Worm (Caenorhabditis elegans): Measurements from ENCODE around the gene ZC317.6.
"Not testable (repeated sequence)": the region's sequence is repeated elsewhere in the genome, so short reads cannot be mapped to it uniquely, and the experiment has no call there.

The ZC317.6 gene

ce11 chrV:5482315-5482714, 13.9 kb upstream of the ZC317.6 start, which contains the start of gene srg-66:
Gene srg-66, minus strand, starts transcription at chrV:5482415.
- no peak for TF ChIP-seq hmbx-1 (tag; optimal IDR thresholded peaks at IDR 0.05)
- no peak for TF ChIP-seq ceh-36 (tag; optimal IDR thresholded peaks at IDR 0.05)
- TF ChIP-seq ceh-13 (GFP tag; optimal IDR thresholded peaks at IDR 0.05), result no peak
- TF ChIP-seq tbx-37 (GFP tag; conservative IDR thresholded peaks at IDR 0.05), result no peak
- no peak for TF ChIP-seq sea-1 (GFP tag; conservative IDR thresholded peaks at IDR 0.05)
- no peak for TF ChIP-seq scrt-1 (GFP tag; IDR thresholded peaks at IDR 0.05)
- TF ChIP-seq ama-1 (optimal IDR thresholded peaks at IDR 0.05), result no peak
- TF ChIP-seq flt-1 (GFP tag; IDR thresholded peaks at IDR 0.05), result no peak
- no peak for TF ChIP-seq B0310.2 (tag; optimal IDR thresholded peaks at IDR 0.05)
- TF ChIP-seq ets-7 (tag; optimal IDR thresholded peaks at IDR 0.05), result no peak
- TF ChIP-seq hnd-1 (tag; optimal IDR thresholded peaks at IDR 0.05), result no peak
- TF ChIP-seq tbx-11 (GFP tag; IDR thresholded peaks at IDR 0.05), result no peak
- no peak for TF ChIP-seq F13C5.2 (tag; optimal IDR thresholded peaks at IDR 0.05)
- TF ChIP-seq aly-1 (tag; optimal IDR thresholded peaks at IDR 0.05), result no peak
- no peak for TF ChIP-seq hmg-4 (GFP tag; optimal IDR thresholded peaks at IDR 0.05)

- TF ChIP-seq F13C5.2 (tag; optimal IDR thresholded peaks at IDR 0.05) (no peak), ceh-36 (tag; optimal IDR thresholded peaks at IDR 0.05) (no peak), hnd-1 (tag; optimal IDR thresholded peaks at IDR 0.05) (no peak), sea-1 (GFP tag; conservative IDR thresholded peaks at IDR 0.05) (no peak), flt-1 (GFP tag; IDR thresholded peaks at IDR 0.05) (no peak), B0310.2 (tag; optimal IDR thresholded peaks at IDR 0.05) (no peak)
Observed at ce11 chrV:5477719-5478118, 9.3 kb upstream of the ZC317.6 start.

- TF ChIP-seq B0310.2 (tag; optimal IDR thresholded peaks at IDR 0.05); hmg-4 (GFP tag; optimal IDR thresholded peaks at IDR 0.05); ceh-36 (tag; optimal IDR thresholded peaks at IDR 0.05): not testable (repeated sequence)
Observed at ce11 chrV:5470930-5471329, 2.5 kb upstream of the ZC317.6 start, which contains the start of gene ZC317.7. Gene ZC317.7, minus strand, starts transcription at chrV:5471030.

ce11 chrV:5465335-5465734, 3.1 kb downstream of the ZC317.6 start, which contains the start of gene srg-68:
Gene srg-68, minus strand, starts transcription at chrV:5465435.
- no peak for TF ChIP-seq sea-1 (GFP tag; conservative IDR thresholded peaks at IDR 0.05)
- no peak for TF ChIP-seq ceh-13 (GFP tag; optimal IDR thresholded peaks at IDR 0.05)
- TF ChIP-seq hmbx-1 (tag; optimal IDR thresholded peaks at IDR 0.05), result no peak
- TF ChIP-seq F13C5.2 (tag; optimal IDR thresholded peaks at IDR 0.05), result no peak
- no peak for TF ChIP-seq ceh-36 (tag; optimal IDR thresholded peaks at IDR 0.05)
- no peak for TF ChIP-seq tbx-11 (GFP tag; IDR thresholded peaks at IDR 0.05)
- TF ChIP-seq flt-1 (GFP tag; IDR thresholded peaks at IDR 0.05), result no peak
- no peak for TF ChIP-seq aly-1 (tag; optimal IDR thresholded peaks at IDR 0.05)
- no peak for TF ChIP-seq B0310.2 (tag; optimal IDR thresholded peaks at IDR 0.05)
- TF ChIP-seq hnd-1 (tag; optimal IDR thresholded peaks at IDR 0.05), result no peak
- TF ChIP-seq scrt-1 (GFP tag; IDR thresholded peaks at IDR 0.05), result no peak
- TF ChIP-seq tra-4 (tag; optimal IDR thresholded peaks at IDR 0.05), result no peak
- TF ChIP-seq tbx-37 (GFP tag; conservative IDR thresholded peaks at IDR 0.05), result no peak
- no peak for TF ChIP-seq ets-7 (tag; optimal IDR thresholded peaks at IDR 0.05)
- no peak for TF ChIP-seq ama-1 (optimal IDR thresholded peaks at IDR 0.05)
- TF ChIP-seq pes-1 (GFP tag; IDR thresholded peaks at IDR 0.05), result no peak
- no peak for TF ChIP-seq hmg-4 (GFP tag; optimal IDR thresholded peaks at IDR 0.05)

- TF ChIP-seq flt-1 (GFP tag; IDR thresholded peaks at IDR 0.05) (no peak), hmbx-1 (tag; optimal IDR thresholded peaks at IDR 0.05) (no peak), F13C5.2 (tag; optimal IDR thresholded peaks at IDR 0.05) (no peak), sea-1 (GFP tag; conservative IDR thresholded peaks at IDR 0.05) (no peak), tbx-11 (GFP tag; IDR thresholded peaks at IDR 0.05) (no peak), tra-4 (tag; optimal IDR thresholded peaks at IDR 0.05) (no peak), ets-7 (tag; optimal IDR thresholded peaks at IDR 0.05) (no peak), B0310.2 (tag; optimal IDR thresholded peaks at IDR 0.05) (no peak), hnd-1 (tag; optimal IDR thresholded peaks at IDR 0.05) (no peak), pes-1 (GFP tag; IDR thresholded peaks at IDR 0.05) (no peak), ama-1 (optimal IDR thresholded peaks at IDR 0.05) (no peak), tbx-37 (GFP tag; conservative IDR thresholded peaks at IDR 0.05) (no peak), hmg-4 (GFP tag; optimal IDR thresholded peaks at IDR 0.05) (no peak), scrt-1 (GFP tag; IDR thresholded peaks at IDR 0.05) (no peak), ceh-36 (tag; optimal IDR thresholded peaks at IDR 0.05) (no peak), aly-1 (tag; optimal IDR thresholded peaks at IDR 0.05) (no peak), ceh-13 (GFP tag; optimal IDR thresholded peaks at IDR 0.05) (no peak)
Observed at ce11 chrV:5462894-5463293, 5.5 kb downstream of the ZC317.6 start, which contains the start of gene srg-67. Gene srg-67, minus strand, starts transcription at chrV:5462994.

- TF ChIP-seq flt-1 (GFP tag; IDR thresholded peaks at IDR 0.05) (no peak), ama-1 (optimal IDR thresholded peaks at IDR 0.05) (no peak), scrt-1 (GFP tag; IDR thresholded peaks at IDR 0.05) (no peak), F13C5.2 (tag; optimal IDR thresholded peaks at IDR 0.05) (no peak), ceh-13 (GFP tag; optimal IDR thresholded peaks at IDR 0.05) (no peak), tra-4 (tag; optimal IDR thresholded peaks at IDR 0.05) (no peak), pes-1 (GFP tag; IDR thresholded peaks at IDR 0.05) (no peak), hnd-1 (tag; optimal IDR thresholded peaks at IDR 0.05) (no peak), ets-7 (tag; optimal IDR thresholded peaks at IDR 0.05) (no peak), sea-1 (GFP tag; conservative IDR thresholded peaks at IDR 0.05) (no peak), tbx-37 (GFP tag; conservative IDR thresholded peaks at IDR 0.05) (no peak), B0310.2 (tag; optimal IDR thresholded peaks at IDR 0.05) (no peak), ceh-36 (tag; optimal IDR thresholded peaks at IDR 0.05) (no peak), tbx-11 (GFP tag; IDR thresholded peaks at IDR 0.05) (no peak), hmbx-1 (tag; optimal IDR thresholded peaks at IDR 0.05) (no peak), hmg-4 (GFP tag; optimal IDR thresholded peaks at IDR 0.05) (no peak), aly-1 (tag; optimal IDR thresholded peaks at IDR 0.05) (no peak)
Observed at ce11 chrV:5459806-5460205, 8.6 kb downstream of the ZC317.6 start, which contains the start of gene ZC317.2. Gene ZC317.2, plus strand, starts transcription at chrV:5460106.

- TF ChIP-seq ceh-13 (GFP tag; optimal IDR thresholded peaks at IDR 0.05), result no peak
- no peak for TF ChIP-seq hnd-1 (tag; optimal IDR thresholded peaks at IDR 0.05)
- no peak for TF ChIP-seq B0310.2 (tag; optimal IDR thresholded peaks at IDR 0.05)
Observed at ce11 chrV:5454955-5455354, 13.4 kb downstream of the ZC317.6 start.
